Worm (Caenorhabditis elegans) whole organism, late embryonic: ENCODE data around the gene B0244.10.

Source experiments
- gmeb-2 ChIP-seq: sonication (generic microtip); optimal IDR thresholded peaks from 2 replicates; lab custom pipeline; 2016; ENCODE audit warnings: missing genetic modification characterization, inconsistent platforms, missing compliant biosample characterization
- mec-3 ChIP-seq: sonication (generic microtip); optimal IDR thresholded peaks from 2 replicates; lab custom pipeline; 2016; ENCODE audit warnings: borderline replicate concordance, missing genetic modification characterization, missing compliant biosample characterization
- nhr-232 ChIP-seq: sonication (generic microtip); optimal IDR thresholded peaks from 2 replicates; lab custom pipeline; 2016; ENCODE audit warnings: missing genetic modification characterization, missing compliant biosample characterization
- pros-1 ChIP-seq: fragments of 150-350 bp; optimal IDR thresholded peaks from 2 replicates; lab custom pipeline; 2014; ENCODE audit warnings: missing biosample characterization, missing genetic modification reagents, missing genetic modification characterization
- rnt-1 ChIP-seq: sonication (generic microtip); optimal IDR thresholded peaks from 2 replicates; lab custom pipeline; 2016; ENCODE audit warnings: missing genetic modification characterization, missing compliant biosample characterization

- TF ChIP-seq pros-1 (tag; lab: Kevin White, UChicago) (no peak), mec-3 (tag; lab: Kevin White, UChicago) (no peak), gmeb-2 (tag; lab: Kevin White, UChicago) (no peak), rnt-1 (tag; lab: Kevin White, UChicago) (no peak), nhr-232 (no peak)
Observed at ce11 chrIII:5701491-5701890, 33.5 kb upstream of the B0244.10 start.
